Fruit fly (Drosophila melanogaster) whole organism, prepupa: Measurements from ENCODE around the gene Chchd2.

ENCODE experiments used
- Blimp-1 ChIP-seq: fragments of 200-800 bp; sonication (Bioruptor generic); optimal IDR thresholded peaks from 3 replicates; lab custom pipeline; 2017; ENCODE audit warnings: missing biosample characterization, missing genetic modification characterization, mild to moderate bottlenecking, moderate library complexity, missing genetic modification reagents
- CG10631 ChIP-seq: fragments of 200-800 bp; sonication (Bioruptor generic); optimal IDR thresholded peaks from 2 replicates; lab custom pipeline; 2016; ENCODE audit warnings: missing biosample characterization, missing genetic modification characterization
- CG10669 ChIP-seq: fragments of 200-800 bp; sonication (Bioruptor generic); optimal IDR thresholded peaks from 3 replicates; lab custom pipeline; 2018; ENCODE audit warnings: missing biosample characterization, mild to moderate bottlenecking, missing genetic modification characterization, moderate library complexity
- CG11294 ChIP-seq: fragments of 200-800 bp; sonication (Bioruptor generic); IDR thresholded peaks from 2 replicates; pipeline ENCODE4 v1.3.6; 2022; ENCODE audit warnings: missing biosample characterization, missing genetic modification characterization
- CG11902 ChIP-seq: fragments of 200-800 bp; sonication (Bioruptor generic); optimal IDR thresholded peaks from 3 replicates; lab custom pipeline; 2016; ENCODE audit warnings: missing biosample characterization, missing genetic modification characterization
- CG15336 ChIP-seq: fragments of 200-800 bp; sonication (Bioruptor generic); IDR thresholded peaks from 2 replicates; pipeline ENCODE4 v1.3.6; 2022; ENCODE audit warnings: missing biosample characterization, missing genetic modification characterization
- CG1621 ChIP-seq: fragments of 200-800 bp; sonication (Bioruptor generic); optimal IDR thresholded peaks from 3 replicates; lab custom pipeline; 2018; ENCODE audit warnings: missing biosample characterization, mild to moderate bottlenecking, missing genetic modification characterization
- CG3032 ChIP-seq: fragments of 200-800 bp; optimal IDR thresholded peaks from 2 replicates; lab custom pipeline; 2019; ENCODE audit warnings: missing biosample characterization, mild to moderate bottlenecking, missing genetic modification characterization, moderate library complexity
- CG31627 ChIP-seq: fragments of 200-800 bp; sonication (Bioruptor generic); optimal IDR thresholded peaks from 3 replicates; lab custom pipeline; 2016; ENCODE audit warnings: missing biosample characterization, missing genetic modification characterization
- CG32006 ChIP-seq: fragments of 200-800 bp; sonication (Bioruptor generic); optimal IDR thresholded peaks from 3 replicates; lab custom pipeline; 2017; ENCODE audit warnings: missing biosample characterization, mild to moderate bottlenecking, missing genetic modification characterization
- CG34406 ChIP-seq: fragments of 200-800 bp; sonication (Bioruptor generic); optimal IDR thresholded peaks from 3 replicates; lab custom pipeline; 2016; ENCODE audit warnings: missing biosample characterization, missing genetic modification characterization
- CG3919 ChIP-seq: fragments of 200-800 bp; sonication (Bioruptor generic); optimal IDR thresholded peaks from 3 replicates; lab custom pipeline; 2016; ENCODE audit warnings: missing biosample characterization, missing genetic modification characterization
- CG4318 ChIP-seq: fragments of 200-800 bp; sonication (Bioruptor generic); optimal IDR thresholded peaks from 3 replicates; lab custom pipeline; 2017; ENCODE audit warnings: missing biosample characterization, mild to moderate bottlenecking, missing genetic modification characterization
- CG6792 ChIP-seq: fragments of 200-800 bp; sonication (Bioruptor generic); optimal IDR thresholded peaks from 3 replicates; lab custom pipeline; 2016; ENCODE audit warnings: missing biosample characterization, missing genetic modification characterization
- CG6854 ChIP-seq: fragments of 200-800 bp; sonication (Bioruptor generic); optimal IDR thresholded peaks from 2 replicates; lab custom pipeline; 2017; ENCODE audit warnings: missing biosample characterization, mild to moderate bottlenecking, missing genetic modification characterization
- CG7368 ChIP-seq: fragments of 200-800 bp; sonication (Bioruptor generic); optimal IDR thresholded peaks from 3 replicates; lab custom pipeline; 2016; ENCODE audit warnings: missing biosample characterization, missing genetic modification characterization
- CG8119 ChIP-seq: fragments of 200-800 bp; sonication (Bioruptor generic); IDR thresholded peaks from 3 replicates; pipeline ENCODE4 v1.3.6; 2022; ENCODE audit warnings: missing biosample characterization, missing genetic modification characterization
- CG9139 ChIP-seq: fragments of 200-800 bp; sonication (Bioruptor generic); optimal IDR thresholded peaks from 3 replicates; lab custom pipeline; 2017; ENCODE audit warnings: missing biosample characterization, mild to moderate bottlenecking, missing genetic modification characterization
- Eip78C ChIP-seq: fragments of 200-800 bp; sonication (Bioruptor generic); peaks from one replicate; lab custom pipeline; 2016; ENCODE audit warnings: missing biosample characterization, missing genetic modification characterization
- Eip93F ChIP-seq: fragments of 200-800 bp; sonication (Bioruptor generic); optimal IDR thresholded peaks from 2 replicates; lab custom pipeline; 2016; ENCODE audit warnings: missing biosample characterization, mild to moderate bottlenecking, missing genetic modification characterization
- Ets21C ChIP-seq: fragments of 200-800 bp; sonication (Bioruptor generic); optimal IDR thresholded peaks from 3 replicates; lab custom pipeline; 2016; ENCODE audit warnings: missing biosample characterization, missing genetic modification characterization
- Ets96B ChIP-seq: fragments of 200-800 bp; optimal IDR thresholded peaks from 2 replicates; lab custom pipeline; 2019; ENCODE audit warnings: missing biosample characterization, mild to moderate bottlenecking, missing genetic modification characterization, moderate library complexity
- Gug ChIP-seq: fragments of 200-800 bp; sonication (Bioruptor generic); IDR thresholded peaks from 2 replicates; pipeline ENCODE4 v1.3.6; 2022; ENCODE audit warnings: missing biosample characterization, missing genetic modification characterization
- Hr38 ChIP-seq: sonication (Bioruptor generic); optimal IDR thresholded peaks from 2 replicates; lab custom pipeline; 2016; ENCODE audit warnings: missing biosample characterization, missing genetic modification characterization
- Hr39 ChIP-seq: fragments of 200-800 bp; sonication (Bioruptor generic); optimal IDR thresholded peaks from 2 replicates; lab custom pipeline; 2016; ENCODE audit warnings: missing biosample characterization, missing genetic modification characterization
- Hr4 ChIP-seq: fragments of 200-800 bp; sonication (Bioruptor generic); optimal IDR thresholded peaks from 3 replicates; lab custom pipeline; 2016; ENCODE audit warnings: missing biosample characterization, missing genetic modification characterization
- Lpt ChIP-seq: fragments of 200-800 bp; sonication (Bioruptor generic); optimal IDR thresholded peaks from 3 replicates; lab custom pipeline; 2016; ENCODE audit warnings: missing biosample characterization, missing genetic modification characterization
- Met ChIP-seq: fragments of 200-800 bp; sonication (Bioruptor generic); optimal IDR thresholded peaks from 3 replicates; lab custom pipeline; 2016; ENCODE audit warnings: missing biosample characterization, missing genetic modification characterization
- OdsH ChIP-seq: fragments of 200-800 bp; sonication (Bioruptor generic); optimal IDR thresholded peaks from 3 replicates; lab custom pipeline; 2016; ENCODE audit warnings: missing biosample characterization, missing genetic modification characterization
- Smox ChIP-seq: fragments of 200-800 bp; sonication (Bioruptor generic); optimal IDR thresholded peaks from 3 replicates; lab custom pipeline; 2016; ENCODE audit warnings: missing biosample characterization, missing genetic modification characterization
- Sox102F ChIP-seq: fragments of 200-800 bp; sonication (Bioruptor generic); optimal IDR thresholded peaks from 2 replicates; lab custom pipeline; 2016; ENCODE audit warnings: missing biosample characterization, mild to moderate bottlenecking, missing genetic modification characterization
- Sox15 ChIP-seq: fragments of 200-800 bp; sonication (Bioruptor generic); optimal IDR thresholded peaks from 3 replicates; lab custom pipeline; 2016; ENCODE audit warnings: missing biosample characterization, missing genetic modification characterization
- achi ChIP-seq: fragments of 200-800 bp; sonication (Bioruptor generic); optimal IDR thresholded peaks from 3 replicates; lab custom pipeline; 2016; ENCODE audit warnings: missing biosample characterization, missing genetic modification characterization
- acj6 ChIP-seq: fragments of 200-800 bp; sonication (Bioruptor generic); optimal IDR thresholded peaks from 3 replicates; lab custom pipeline; 2016; ENCODE audit warnings: missing biosample characterization, missing genetic modification characterization
- dac ChIP-seq: fragments of 200-800 bp; sonication (Bioruptor generic); optimal IDR thresholded peaks from 2 replicates; lab custom pipeline; 2017; ENCODE audit warnings: missing biosample characterization, mild to moderate bottlenecking, missing genetic modification characterization
- eg ChIP-seq: fragments of 200-800 bp; sonication (Bioruptor generic); IDR thresholded peaks from 3 replicates; pipeline ENCODE4 v1.3.6; 2022; ENCODE audit warnings: missing biosample characterization, missing genetic modification characterization
- esn ChIP-seq: fragments of 200-800 bp; sonication (Bioruptor generic); optimal IDR thresholded peaks from 2 replicates; lab custom pipeline; 2016; ENCODE audit warnings: missing biosample characterization, mild to moderate bottlenecking, missing genetic modification characterization, moderate library complexity
- fd59A ChIP-seq: fragments of 200-800 bp; sonication (Bioruptor generic); optimal IDR thresholded peaks from 2 replicates; lab custom pipeline; 2017; ENCODE audit warnings: missing biosample characterization, mild to moderate bottlenecking, missing genetic modification characterization, missing genetic modification reagents
- fd85E ChIP-seq: fragments of 200-800 bp; sonication (Bioruptor generic); optimal IDR thresholded peaks from 3 replicates; lab custom pipeline; 2016; ENCODE audit warnings: missing biosample characterization, missing genetic modification characterization
- fkh ChIP-seq: fragments of 200-800 bp; sonication (Bioruptor generic); optimal IDR thresholded peaks from 3 replicates; lab custom pipeline; 2017; ENCODE audit warnings: missing biosample characterization, mild to moderate bottlenecking, missing genetic modification characterization, moderate library complexity
- lz ChIP-seq: fragments of 200-800 bp; sonication (Bioruptor generic); optimal IDR thresholded peaks from 3 replicates; lab custom pipeline; 2016; ENCODE audit warnings: missing biosample characterization, missing genetic modification characterization
- net ChIP-seq: fragments of 200-800 bp; sonication (Bioruptor generic); optimal IDR thresholded peaks from 3 replicates; lab custom pipeline; 2016; ENCODE audit warnings: missing biosample characterization, missing genetic modification characterization
- pdm3 ChIP-seq: fragments of 200-800 bp; sonication (Bioruptor generic); optimal IDR thresholded peaks from 3 replicates; lab custom pipeline; 2016; ENCODE audit warnings: missing biosample characterization, missing genetic modification characterization
- salr ChIP-seq, 2 experiments: fragments of 200-800 bp; sonication (Bioruptor generic); optimal IDR thresholded peaks; 3 replicates each; lab custom pipeline; 2016 to 2018; ENCODE audit warnings: missing biosample characterization in 2 of 2, missing genetic modification characterization in 2 of 2, mild to moderate bottlenecking in 1 of 2
- spab ChIP-seq: fragments of 200-800 bp; sonication (Bioruptor generic); optimal IDR thresholded peaks from 2 replicates; lab custom pipeline; 2017; ENCODE audit warnings: missing biosample characterization, mild to moderate bottlenecking, missing genetic modification characterization, missing genetic modification reagents
- ss ChIP-seq, 2 experiments: fragments of 200-800 bp; sonication (Bioruptor generic); optimal IDR thresholded peaks; 2 replicates in 1 of 2; 3 replicates in 1 of 2; lab custom pipeline; 2017 to 2018; ENCODE audit warnings: mild to moderate bottlenecking in 2 of 2, missing biosample characterization in 2 of 2, missing genetic modification characterization in 2 of 2, moderate library complexity in 1 of 2
- svp ChIP-seq: fragments of 200-800 bp; sonication (Bioruptor generic); peaks from one replicate; lab custom pipeline; 2016; ENCODE audit warnings: missing biosample characterization, missing genetic modification characterization
- vri ChIP-seq: fragments of 200-800 bp; sonication (Bioruptor generic); optimal IDR thresholded peaks from 3 replicates; lab custom pipeline; 2016; ENCODE audit warnings: missing biosample characterization, mild to moderate bottlenecking, missing genetic modification characterization

The Chchd2 gene

DNA sequence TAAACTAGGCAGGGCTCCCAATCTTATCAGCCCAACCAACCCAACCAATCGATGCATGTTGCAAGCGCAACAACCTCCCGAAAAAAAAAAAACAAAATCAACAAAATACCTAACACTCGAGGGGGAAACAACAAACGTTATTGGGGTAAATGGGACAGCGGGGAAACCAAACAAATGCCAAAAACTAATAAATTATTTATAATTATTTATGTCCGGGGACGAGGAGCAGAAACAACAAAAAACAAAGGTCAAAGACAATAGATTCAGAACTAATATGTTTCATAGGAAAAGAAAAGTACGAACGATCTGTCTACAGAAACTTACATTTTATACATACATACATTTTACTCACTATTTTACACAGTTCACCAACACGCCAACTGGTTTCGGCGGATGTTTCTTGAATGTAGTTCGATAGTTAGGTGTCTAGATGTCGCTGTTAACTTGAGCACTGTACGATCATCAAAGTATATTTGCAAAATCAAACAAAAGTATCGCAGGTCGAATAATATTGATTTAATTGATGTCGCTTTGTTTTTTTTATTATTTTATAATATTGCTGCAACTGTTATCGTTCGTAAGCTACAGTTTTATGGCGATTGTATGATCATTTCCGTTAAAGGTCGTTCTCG, 26.9 kb downstream of the Chchd2 start (continued):
- TF ChIP-seq CG4318 (GFP tag; lab: Kevin White, UChicago) (no peak), Smox (GFP tag; lab: Kevin White, UChicago) (peak; percentile 19), vri (GFP tag; lab: Kevin White, UChicago) (no peak), CG3919 (GFP tag; lab: Kevin White, UChicago) (no peak), CG31627 (peak; percentile 37), Ets96B (tag; lab: Kevin White, UChicago) (no peak), CG1621 (tag; lab: Kevin White, UChicago) (no peak), Hr38 (GFP tag; lab: Kevin White, UChicago) (no peak), esn (GFP tag; lab: Kevin White, UChicago) (peak; percentile 23), eg (GFP tag; lab: Robert Waterston, UW) (no peak), lz (GFP tag; lab: Kevin White, UChicago) (peak; percentile 56), Hr4 (no peak), Sox15 (GFP tag; lab: Kevin White, UChicago) (no peak), CG32006 (GFP tag; lab: Kevin White, UChicago) (no peak), Gug (no peak), CG8119 (no peak)

DNA sequence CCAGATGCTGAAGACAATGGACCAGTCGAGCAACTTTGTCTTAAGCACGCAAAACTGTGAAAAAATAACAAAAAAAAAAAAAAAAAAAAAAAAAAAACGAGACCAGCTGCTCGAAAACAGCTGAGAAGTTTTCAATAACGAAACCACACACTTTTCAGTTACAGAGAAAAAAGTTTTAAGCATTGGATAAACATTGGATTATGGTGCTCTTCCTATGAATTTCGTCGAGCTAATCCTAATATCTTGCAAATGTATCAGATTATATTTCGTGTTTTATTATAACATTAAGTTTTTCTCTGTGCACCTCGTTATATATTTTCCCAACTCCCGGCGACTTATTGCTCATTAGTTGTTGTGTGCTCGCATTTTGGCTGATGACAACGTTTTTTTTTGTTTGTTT, 27.7 kb downstream of the Chchd2 start:
- TF ChIP-seq CG11902 (no peak), spab (no peak), Lpt (peak; percentile 66), CG31627 (peak; percentile 15), Met (peak; percentile 32), CG4318 (GFP tag; lab: Kevin White, UChicago) (peak; percentile 37), Hr38 (GFP tag; lab: Kevin White, UChicago) (no peak), fd85E (GFP tag; lab: Kevin White, UChicago) (no peak), Hr39 (GFP tag; lab: Kevin White, UChicago) (peak; percentile 25), CG6792 (GFP tag; lab: Kevin White, UChicago) (no peak), net (GFP tag; lab: Kevin White, UChicago) (peak; percentile 58), CG3032 (tag; lab: Kevin White, UChicago) (no peak), svp (GFP tag; lab: Kevin White, UChicago) (peak; percentile 46), acj6 (GFP tag; lab: Kevin White, UChicago) (peak; percentile 12), CG9139 (GFP tag; lab: Kevin White, UChicago) (no peak), esn (GFP tag; lab: Kevin White, UChicago) (peak; percentile 18), CG7368 (GFP tag; lab: Kevin White, UChicago) (no peak), Hr4 (peak; percentile 62), salr (GFP tag; optimal IDR thresholded peaks at IDR 0.05; lab: Kevin White, UChicago) (peak in 1 of 2 experiments; percentile 24), Eip93F (GFP tag; lab: Kevin White, UChicago) (no peak), ss (GFP tag; optimal IDR thresholded peaks at IDR 0.05; lab: Kevin White, UChicago) (peak in 1 of 2 experiments; percentile 5), Sox102F (peak; percentile 13), achi (peak; percentile 37), CG34406 (GFP tag; lab: Kevin White, UChicago) (peak; percentile 1), OdsH (GFP tag; lab: Kevin White, UChicago) (peak; percentile 39), Blimp-1 (no peak), CG15336 (GFP tag; lab: Robert Waterston, UW) (peak; percentile 79), CG10631 (peak; percentile 31), vri (GFP tag; lab: Kevin White, UChicago) (no peak), CG6854 (GFP tag; lab: Kevin White, UChicago) (no peak), Eip78C (GFP tag; lab: Kevin White, UChicago) (peak; percentile 50), Sox15 (GFP tag; lab: Kevin White, UChicago) (no peak), CG3919 (GFP tag; lab: Kevin White, UChicago) (peak; percentile 22), CG32006 (GFP tag; lab: Kevin White, UChicago) (peak; percentile 61), eg (GFP tag; lab: Robert Waterston, UW) (peak; percentile 70), dac (GFP tag; lab: Kevin White, UChicago) (peak; percentile 28), fkh (no peak), CG11294 (0 out of 2 replicates have a peak, but pooled peaks have one; percentile 16), Ets21C (GFP tag; lab: Kevin White, UChicago) (no peak), CG10669 (GFP tag; lab: Kevin White, UChicago) (no peak), pdm3 (GFP tag; lab: Kevin White, UChicago) (peak; percentile 49), CG1621 (tag; lab: Kevin White, UChicago) (no peak), fd59A (GFP tag; lab: Kevin White, UChicago) (no peak)
